Worm (Caenorhabditis elegans) whole organism, L4 larva: ENCODE results near the gene scl-3.

Experiments
- D1046.2 ChIP-seq: fragments of 200-800 bp; sonication (Bioruptor generic); IDR thresholded peaks from 2 replicates; pipeline ENCODE4 v1.3.6; 2022; ENCODE audit warnings: missing genetic modification characterization, missing compliant biosample characterization
- F49E8.2 ChIP-seq: sonication (generic microtip); optimal IDR thresholded peaks from 2 replicates; lab custom pipeline; 2016; ENCODE audit warnings: missing compliant biosample characterization, mild to moderate bottlenecking, missing genetic modification characterization, borderline replicate concordance
- T20F7.1 ChIP-seq: fragments of 200-800 bp; sonication (Bioruptor generic); optimal IDR thresholded peaks from 2 replicates; lab custom pipeline; 2018; ENCODE audit warnings: mild to moderate bottlenecking, missing genetic modification characterization, missing compliant biosample characterization
- T26A8.4 ChIP-seq: fragments of 200-800 bp; sonication (Bioruptor generic); IDR thresholded peaks from 2 replicates; pipeline ENCODE4 v1.3.6; 2022; ENCODE audit warnings: missing genetic modification characterization, missing compliant biosample characterization
- ZK546.5 ChIP-seq, 2 experiments: sonication (generic microtip); optimal IDR thresholded peaks; 2 replicates each; lab custom pipeline; 2017; ENCODE audit warnings: missing biosample characterization in 2 of 2, missing genetic modification characterization in 2 of 2
- aha-1 ChIP-seq: fragments of 150-350 bp; peaks from one replicate; lab custom pipeline; 2014; ENCODE audit warnings: missing biosample characterization, missing genetic modification characterization
- attf-4 ChIP-seq: sonication (generic microtip); optimal IDR thresholded peaks from 3 replicates; lab custom pipeline; 2017; ENCODE audit warnings: missing biosample characterization, missing genetic modification characterization
- ceh-28 ChIP-seq: fragments of 150-350 bp; optimal IDR thresholded peaks from 2 replicates; lab custom pipeline; 2014; ENCODE audit warnings: missing biosample characterization, missing genetic modification reagents, missing genetic modification characterization
- ceh-32 ChIP-seq: sonication (generic microtip); optimal IDR thresholded peaks from 2 replicates; lab custom pipeline; 2016; ENCODE audit warnings: mild to moderate bottlenecking, missing genetic modification characterization, missing compliant biosample characterization; ENCODE audit not compliant: poor library complexity
- ceh-44 ChIP-seq: fragments of 200-800 bp; sonication (Bioruptor generic); IDR thresholded peaks from 2 replicates; pipeline ENCODE4 v1.3.6; 2022; ENCODE audit warnings: missing genetic modification reagents, missing genetic modification characterization, missing compliant biosample characterization
- ceh-62 ChIP-seq: sonication (generic microtip); optimal IDR thresholded peaks from 2 replicates; lab custom pipeline; 2017; ENCODE audit warnings: missing biosample characterization, missing genetic modification characterization
- ces-1 ChIP-seq: fragments of 150-350 bp; sonication (generic microtip); optimal IDR thresholded peaks from 4 replicates; lab custom pipeline; 2014; ENCODE audit warnings: missing biosample characterization, missing genetic modification reagents, missing genetic modification characterization
- ctbp-1 ChIP-seq: fragments of 200-800 bp; sonication (Bioruptor generic); IDR thresholded peaks from 2 replicates; pipeline ENCODE4 v1.3.6; 2022; ENCODE audit warnings: missing genetic modification reagents, missing genetic modification characterization, missing compliant biosample characterization
- daf-16 ChIP-seq, 3 experiments: sonication (generic microtip); optimal IDR thresholded peaks; 2 replicates each; lab custom pipeline; 2016 to 2017; ENCODE audit warnings: missing genetic modification characterization in 3 of 3, missing genetic modification reagents in 3 of 3, mild to moderate bottlenecking in 2 of 3, missing compliant biosample characterization in 2 of 3, missing biosample characterization in 1 of 3, moderate library complexity in 1 of 3
- daf-8 ChIP-seq: fragments of 200-800 bp; sonication (Bioruptor generic); IDR thresholded peaks from 2 replicates; pipeline ENCODE4 v1.3.6; 2022; ENCODE audit warnings: missing genetic modification characterization, missing compliant biosample characterization
- dpl-1 ChIP-seq: fragments of 150-350 bp; optimal IDR thresholded peaks from 2 replicates; lab custom pipeline; 2014; ENCODE audit warnings: missing biosample characterization, missing genetic modification reagents, missing genetic modification characterization
- duxl-1 ChIP-seq: sonication (generic microtip); optimal IDR thresholded peaks from 2 replicates; lab custom pipeline; 2016; ENCODE audit warnings: mild to moderate bottlenecking, missing genetic modification characterization, moderate library complexity, missing compliant biosample characterization; ENCODE audit not compliant: poor library complexity
- egl-27 ChIP-seq: sonication (generic microtip); optimal IDR thresholded peaks from 3 replicates; lab custom pipeline; 2017; ENCODE audit warnings: missing biosample characterization, missing genetic modification reagents, missing genetic modification characterization
- fos-1 ChIP-seq: fragments of 150-350 bp; optimal IDR thresholded peaks from 2 replicates; lab custom pipeline; 2014; ENCODE audit warnings: missing biosample characterization, missing genetic modification characterization
- hlh-11 ChIP-seq: fragments of 200-800 bp; sonication (Bioruptor generic); optimal IDR thresholded peaks from 2 replicates; lab custom pipeline; 2018; ENCODE audit warnings: mild to moderate bottlenecking, missing genetic modification characterization, missing compliant biosample characterization
- hmg-1.1 ChIP-seq: fragments of 200-800 bp; sonication (Bioruptor generic); IDR thresholded peaks from 2 replicates; pipeline ENCODE4 v1.3.6; 2022; ENCODE audit warnings: missing genetic modification reagents, missing genetic modification characterization, missing compliant biosample characterization
- lin-1 ChIP-seq: fragments of 200-800 bp; sonication (Bioruptor generic); IDR thresholded peaks from 2 replicates; pipeline ENCODE4 v1.3.6; 2022; ENCODE audit warnings: missing genetic modification reagents, missing genetic modification characterization, missing compliant biosample characterization
- lin-13 ChIP-seq: fragments of 150-350 bp; optimal IDR thresholded peaks from 2 replicates; lab custom pipeline; 2014; ENCODE audit warnings: missing biosample characterization, missing genetic modification reagents, missing genetic modification characterization
- lin-39 ChIP-seq: fragments of 150-350 bp; optimal IDR thresholded peaks from 2 replicates; lab custom pipeline; 2014; ENCODE audit warnings: missing biosample characterization, missing genetic modification reagents, missing genetic modification characterization
- lir-3 ChIP-seq: sonication (generic microtip); optimal IDR thresholded peaks from 2 replicates; lab custom pipeline; 2016; ENCODE audit warnings: mild to moderate bottlenecking, missing genetic modification characterization, missing compliant biosample characterization
- madf-9 ChIP-seq: fragments of 200-800 bp; sonication (Bioruptor generic); conservative IDR thresholded peaks from 2 replicates; pipeline ENCODE4 v1.3.6; 2022; ENCODE audit warnings: missing genetic modification reagents, missing genetic modification characterization, missing compliant biosample characterization
- mdl-1 ChIP-seq, 2 experiments: fragments of 150-350 bp in 1 of 2; sonication (generic microtip) in 1 of 2; optimal IDR thresholded peaks; 2 replicates each; lab custom pipeline; 2014 to 2017; ENCODE audit warnings: missing biosample characterization in 2 of 2, missing genetic modification characterization in 2 of 2
- mep-1 ChIP-seq: fragments of 150-350 bp; sonication (generic microtip); optimal IDR thresholded peaks from 3 replicates; lab custom pipeline; 2014; ENCODE audit warnings: missing biosample characterization, missing genetic modification characterization
- mes-2 ChIP-seq: sonication (generic microtip); optimal IDR thresholded peaks from 2 replicates; lab custom pipeline; 2016; ENCODE audit warnings: missing genotype, mild to moderate bottlenecking, missing genetic modification characterization, missing compliant biosample characterization; ENCODE audit not compliant: poor library complexity, severe bottlenecking
- nhr-10 ChIP-seq: fragments of 150-350 bp; optimal IDR thresholded peaks from 2 replicates; lab custom pipeline; 2014; ENCODE audit warnings: missing biosample characterization, missing genetic modification characterization
- nhr-102 ChIP-seq: sonication (generic microtip); optimal IDR thresholded peaks from 2 replicates; lab custom pipeline; 2016; ENCODE audit warnings: mild to moderate bottlenecking, missing genetic modification characterization, moderate library complexity, missing compliant biosample characterization
- nhr-111 ChIP-seq: fragments of 200-800 bp; sonication (Bioruptor generic); optimal IDR thresholded peaks from 2 replicates; lab custom pipeline; 2018; ENCODE audit warnings: mild to moderate bottlenecking, missing genetic modification characterization, missing compliant biosample characterization
- nhr-237 ChIP-seq: sonication (generic microtip); optimal IDR thresholded peaks from 2 replicates; lab custom pipeline; 2017; ENCODE audit warnings: missing biosample characterization, missing genetic modification characterization
- nhr-25 ChIP-seq: sonication (generic microtip); optimal IDR thresholded peaks from 2 replicates; lab custom pipeline; 2017; ENCODE audit warnings: missing genetic modification characterization, mild to moderate bottlenecking, missing compliant biosample characterization, antibody characterized with exemption, moderate library complexity, borderline replicate concordance; ENCODE audit not compliant: insufficient read depth
- nhr-28 ChIP-seq: fragments of 150-350 bp; optimal IDR thresholded peaks from 2 replicates; lab custom pipeline; 2014; ENCODE audit warnings: missing biosample characterization, missing genetic modification characterization
- nhr-6 ChIP-seq: fragments of 150-350 bp; optimal IDR thresholded peaks from 2 replicates; lab custom pipeline; 2014; ENCODE audit warnings: missing biosample characterization, missing genetic modification characterization
- nhr-76 ChIP-seq: fragments of 150-350 bp; optimal IDR thresholded peaks from 2 replicates; lab custom pipeline; 2014; ENCODE audit warnings: missing biosample characterization, missing genetic modification characterization
- nhr-77 ChIP-seq: fragments of 150-350 bp; optimal IDR thresholded peaks from 2 replicates; lab custom pipeline; 2014; ENCODE audit warnings: missing biosample characterization, missing genetic modification characterization
- php-3 ChIP-seq: fragments of 200-800 bp; sonication (Bioruptor generic); IDR thresholded peaks from 2 replicates; pipeline ENCODE4 v1.3.6; 2022; ENCODE audit warnings: missing genetic modification reagents, missing genetic modification characterization, missing compliant biosample characterization
- sdz-12 ChIP-seq: fragments of 200-800 bp; sonication (Bioruptor generic); optimal IDR thresholded peaks from 2 replicates; lab custom pipeline; 2018; ENCODE audit warnings: mild to moderate bottlenecking, missing genetic modification characterization, missing compliant biosample characterization
- skn-1 ChIP-seq: fragments of 150-350 bp; optimal IDR thresholded peaks from 2 replicates; lab custom pipeline; 2014; ENCODE audit warnings: missing biosample characterization, missing genetic modification characterization
- snpc-1.2 ChIP-seq: fragments of 200-800 bp; sonication (Bioruptor generic); IDR thresholded peaks from 2 replicates; pipeline ENCODE4 v1.3.6; 2022; ENCODE audit warnings: missing genetic modification reagents, missing genetic modification characterization, missing compliant biosample characterization
- snpc-4 ChIP-seq: fragments of 150-350 bp; optimal IDR thresholded peaks from 2 replicates; lab custom pipeline; 2014; ENCODE audit warnings: missing biosample characterization, missing genetic modification characterization
- spr-1 ChIP-seq: sonication (generic microtip); optimal IDR thresholded peaks from 2 replicates; lab custom pipeline; 2016; ENCODE audit warnings: mild to moderate bottlenecking, missing genetic modification characterization, missing compliant biosample characterization
- tag-97 ChIP-seq: fragments of 200-800 bp; sonication (Bioruptor generic); IDR thresholded peaks from 2 replicates; pipeline ENCODE4 v1.3.6; 2022; ENCODE audit warnings: missing genetic modification characterization, missing compliant biosample characterization
- unc-130 ChIP-seq: sonication (generic microtip); optimal IDR thresholded peaks from 2 replicates; lab custom pipeline; 2016; ENCODE audit warnings: missing genetic modification reagents, missing genetic modification characterization, missing compliant biosample characterization
- unc-39 ChIP-seq: sonication (generic microtip); optimal IDR thresholded peaks from 2 replicates; lab custom pipeline; 2017; ENCODE audit warnings: missing biosample characterization, missing genetic modification characterization
- zag-1 ChIP-seq: fragments of 150-350 bp; optimal IDR thresholded peaks from 2 replicates; lab custom pipeline; 2014; ENCODE audit warnings: missing biosample characterization, missing genetic modification characterization
- zfp-3 ChIP-seq: fragments of 200-800 bp; sonication (Bioruptor generic); conservative IDR thresholded peaks from 2 replicates; pipeline ENCODE4 v1.3.6; 2022; ENCODE audit warnings: missing genetic modification reagents, missing genetic modification characterization, missing compliant biosample characterization
- zip-2 ChIP-seq: fragments of 150-350 bp; optimal IDR thresholded peaks from 2 replicates; lab custom pipeline; 2014; ENCODE audit warnings: missing biosample characterization, missing genetic modification characterization

Gene scl-3

ce11 chrIV:13059284-13059683 lies at the start of gene scl-3:
Gene scl-3 (plus strand): TSS chrIV:13059584.
- TF ChIP-seq ceh-28 (tag; lab: Kevin White, UChicago) (no peak), aha-1 (tag; lab: Kevin White, UChicago) (peak; percentile 20)

ce11 chrIV:13013231-13013630 lies 46.2 kb upstream of the scl-3 start:
- TF ChIP-seq snpc-4 (tag; lab: Kevin White, UChicago) (no peak), nhr-77 (tag; lab: Kevin White, UChicago) (no peak), ceh-32 (tag; lab: Kevin White, UChicago) (no peak), zag-1 (no peak), zip-2 (no peak), ces-1 (GFP tag; lab: Kevin White, UChicago) (no peak), nhr-76 (tag; lab: Kevin White, UChicago) (no peak), fos-1 (tag; lab: Kevin White, UChicago) (no peak), sdz-12 (GFP tag; lab: Kevin White, UChicago) (no peak), aha-1 (tag; lab: Kevin White, UChicago) (peak; percentile 36), php-3 (GFP tag; lab: Robert Waterston, UW) (no peak), mes-2 (tag; lab: Kevin White, UChicago) (peak; percentile 20), unc-39 (no peak), T20F7.1 (no peak), hmg-1.1 (GFP tag; lab: Robert Waterston, UW) (no peak), ctbp-1 (no peak), hlh-11 (tag; lab: Kevin White, UChicago) (peak; percentile 19), attf-4 (no peak), nhr-10 (tag; lab: Kevin White, UChicago) (no peak), tag-97 (GFP tag; lab: Robert Waterston, UW) (no peak), daf-16 (GFP tag; optimal IDR thresholded peaks at IDR 0.05; lab: Kevin White, UChicago) (no peak), daf-16 (tag; optimal IDR thresholded peaks at IDR 0.05; lab: Kevin White, UChicago) (no peak), unc-130 (GFP tag; lab: Kevin White, UChicago) (no peak), F49E8.2 (no peak), ceh-62 (tag; lab: Kevin White, UChicago) (no peak), egl-27 (no peak), duxl-1 (no peak), lir-3 (tag; lab: Kevin White, UChicago) (no peak), spr-1 (no peak), madf-9 (GFP tag; lab: Robert Waterston, UW) (no peak), nhr-237 (tag; lab: Kevin White, UChicago) (no peak), T26A8.4 (GFP tag; lab: Robert Waterston, UW) (no peak), mdl-1 (tag; optimal IDR thresholded peaks at IDR 0.05; lab: Kevin White, UChicago) (peak in 1 of 2 experiments; percentile 17), daf-8 (GFP tag; lab: Robert Waterston, UW) (no peak), nhr-28 (tag; lab: Kevin White, UChicago) (peak; percentile 35), lin-1 (GFP tag; lab: Robert Waterston, UW) (no peak), nhr-25 (tag; lab: Kevin White, UChicago) (peak; percentile 6), zfp-3 (GFP tag; lab: Robert Waterston, UW) (no peak), nhr-6 (tag; lab: Kevin White, UChicago) (no peak), nhr-102 (no peak), D1046.2 (GFP tag; lab: Robert Waterston, UW) (no peak), dpl-1 (no peak), mep-1 (tag; lab: Kevin White, UChicago) (peak; percentile 24), ceh-44 (GFP tag; lab: Robert Waterston, UW) (no peak), lin-13 (no peak), ZK546.5 (tag; optimal IDR thresholded peaks at IDR 0.05; lab: Kevin White, UChicago) (no peak), lin-39 (tag; lab: Kevin White, UChicago) (no peak), snpc-1.2 (no peak), skn-1 (tag; lab: Kevin White, UChicago) (no peak), nhr-111 (GFP tag; lab: Kevin White, UChicago) (no peak)
